Worm (Caenorhabditis elegans): ENCODE data around the gene ipla-3.

The ipla-3 gene

DNA sequence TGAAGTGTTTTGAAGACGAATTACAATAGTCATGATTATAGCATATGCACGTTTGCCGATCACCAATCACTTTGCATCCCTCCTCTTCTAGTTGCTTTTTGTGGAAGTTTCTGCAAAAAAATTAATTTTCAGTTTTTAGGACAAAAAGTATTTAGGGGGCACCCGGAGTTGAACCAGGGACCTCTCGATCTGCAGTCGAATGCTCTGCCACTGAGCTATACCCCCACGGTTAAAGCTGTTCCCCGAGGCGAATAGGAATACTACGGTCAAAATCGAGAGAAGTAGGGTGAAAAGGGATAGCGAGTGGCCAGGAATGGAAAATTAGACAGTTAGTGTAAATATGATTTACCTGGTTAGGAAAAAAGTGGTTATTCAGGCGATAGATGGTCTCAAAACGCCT lies 35.1 kb downstream of the ipla-3 start (continued):
- TF ChIP-seq pha-4 (GFP tag; IDR thresholded peaks at IDR 0.05) = peak; percentile 88
- TF ChIP-seq pha-4 (tag; optimal IDR thresholded peaks at IDR 0.05) = no peak
- peak; percentile 53 for TF ChIP-seq spr-1 (tag; optimal IDR thresholded peaks at IDR 0.05)
- peak; percentile 80 for TF ChIP-seq snpc-1.2 (GFP tag; IDR thresholded peaks at IDR 0.05)
- peak; percentile 85 for TF ChIP-seq arid-1 (GFP tag; conservative IDR thresholded peaks at IDR 0.05)
- peak; percentile 29 for TF ChIP-seq nhr-28 (tag; optimal IDR thresholded peaks at IDR 0.05)
- no peak for TF ChIP-seq daf-8 (GFP tag; IDR thresholded peaks at IDR 0.05)
- peak; percentile 22 for TF ChIP-seq Y5F2A.4 (GFP tag; optimal IDR thresholded peaks at IDR 0.05)
- TF ChIP-seq nhr-25 (tag; optimal IDR thresholded peaks at IDR 0.05; ENCODE audit: borderline replicate concordance, insufficient read depth) = peak; percentile 40
- TF ChIP-seq hlh-30 (tag; optimal IDR thresholded peaks at IDR 0.05; ENCODE audit: insufficient read depth) = peak; percentile 0

DNA sequence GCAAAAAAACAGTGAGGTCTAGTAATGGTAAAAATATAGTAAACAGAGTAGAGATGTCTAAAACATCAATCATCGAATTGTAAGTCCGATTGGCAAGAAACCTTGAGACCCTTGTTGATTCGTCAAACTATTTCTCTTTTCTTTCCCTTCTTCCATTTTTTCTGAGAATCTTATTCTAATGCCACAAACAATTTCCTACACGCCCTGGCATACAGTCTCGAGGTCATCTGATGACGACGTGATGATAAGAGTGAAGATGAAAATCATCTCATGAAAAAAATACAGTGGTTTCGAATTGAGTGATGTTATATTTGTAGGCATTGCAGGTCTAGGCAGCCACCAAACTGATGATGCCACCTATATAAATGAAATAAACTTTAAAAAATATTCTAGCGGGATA lies 36.2 kb downstream of the ipla-3 start:
- TF ChIP-seq daf-8 (GFP tag; IDR thresholded peaks at IDR 0.05) (no peak), nhr-28 (tag; optimal IDR thresholded peaks at IDR 0.05) (peak; percentile 28), ZK546.5 (tag; optimal IDR thresholded peaks at IDR 0.05) (no peak), zfp-3 (GFP tag; conservative IDR thresholded peaks at IDR 0.05) (no peak), nhr-25 (tag; optimal IDR thresholded peaks at IDR 0.05; ENCODE audit: borderline replicate concordance, insufficient read depth) (peak; percentile 42), tra-1 (GFP tag; IDR thresholded peaks at IDR 0.05) (peak; percentile 42; the same call in 1 of the 2 replicates), F10B5.3 (tag; optimal IDR thresholded peaks at IDR 0.05) (no peak), ces-1 (GFP tag; optimal IDR thresholded peaks at IDR 0.05) (no peak), lin-38 (GFP tag; IDR thresholded peaks at IDR 0.05) (no peak), mep-1 (tag; optimal IDR thresholded peaks at IDR 0.05) (peak; percentile 1), aly-2 (tag; optimal IDR thresholded peaks at IDR 0.05) (no peak), skn-1 (tag; optimal IDR thresholded peaks at IDR 0.05) (no peak), attf-4 (tag; optimal IDR thresholded peaks at IDR 0.05) (no peak), saeg-2 (GFP tag; IDR thresholded peaks at IDR 0.05) (no peak), hlh-30 (tag; optimal IDR thresholded peaks at IDR 0.05; ENCODE audit: insufficient read depth) (peak; percentile 45), Y105C5A.15 (GFP tag; IDR thresholded peaks at IDR 0.05) (no peak), nhr-11 (tag; optimal IDR thresholded peaks at IDR 0.05) (no peak)

DNA sequence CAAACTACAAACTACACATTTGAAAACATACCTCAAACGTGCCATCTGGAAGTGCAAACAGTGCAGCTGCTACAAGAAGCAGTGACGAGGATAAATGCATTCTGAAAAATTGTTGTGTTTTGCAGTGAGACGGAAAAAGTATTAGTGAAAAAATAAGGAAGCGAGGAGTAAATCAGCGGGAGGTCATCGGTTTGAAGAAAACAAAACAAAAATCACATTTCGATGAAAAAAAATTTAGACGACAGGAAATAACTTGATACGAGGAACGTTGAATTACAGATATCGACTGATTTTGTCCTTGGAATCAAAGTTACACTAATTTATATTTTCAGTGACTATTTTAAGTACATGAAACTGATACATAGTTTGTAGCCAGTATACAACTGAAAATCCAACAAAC lies 37.5 kb downstream of the ipla-3 start, which contains the start of gene F53F8.4:
TSS of gene F53F8.4 (minus strand) at position 101 of the 400 bp plus-strand sequence.
- TF ChIP-seq ceh-32 (tag; optimal IDR thresholded peaks at IDR 0.05; ENCODE audit: poor library complexity) = no peak
- TF ChIP-seq Y48G9A.11 (GFP tag; IDR thresholded peaks at IDR 0.05) = no peak
- no peak for TF ChIP-seq pqm-1 (tag; optimal IDR thresholded peaks at IDR 0.05)
- no peak for TF ChIP-seq ztf-11 (tag; optimal IDR thresholded peaks at IDR 0.05)
- TF ChIP-seq spr-3 (GFP tag; optimal IDR thresholded peaks at IDR 0.05) = no peak
- no peak for TF ChIP-seq Y105C5A.15 (GFP tag; IDR thresholded peaks at IDR 0.05)
- TF ChIP-seq ztf-7 (tag; optimal IDR thresholded peaks at IDR 0.05) = no peak
- no peak for TF ChIP-seq zip-11 (GFP tag; IDR thresholded peaks at IDR 0.05)
- no peak for TF ChIP-seq attf-4 (tag; optimal IDR thresholded peaks at IDR 0.05)
- TF ChIP-seq mep-1 (tag; optimal IDR thresholded peaks at IDR 0.05) = no peak
- TF ChIP-seq zag-1 (tag; optimal IDR thresholded peaks at IDR 0.05) = no peak
- no peak for TF ChIP-seq F44E2.7 (GFP tag; IDR thresholded peaks at IDR 0.05)
- TF ChIP-seq daf-19 (GFP tag; conservative IDR thresholded peaks at IDR 0.05) = no peak

- no peak for TF ChIP-seq cey-2 (tag; optimal IDR thresholded peaks at IDR 0.05; ENCODE audit: borderline replicate concordance, insufficient read depth)
- TF ChIP-seq ama-1 (optimal IDR thresholded peaks at IDR 0.05) = no peak
- TF ChIP-seq madf-9 (GFP tag; conservative IDR thresholded peaks at IDR 0.05) = no peak
- no peak for TF ChIP-seq nhr-42 (GFP tag; IDR thresholded peaks at IDR 0.05)
- TF ChIP-seq lin-39 (tag; optimal IDR thresholded peaks at IDR 0.05) = no peak
- no peak for TF ChIP-seq saeg-2 (GFP tag; IDR thresholded peaks at IDR 0.05)
- no peak for TF ChIP-seq ces-1 (GFP tag; optimal IDR thresholded peaks at IDR 0.05)
- no peak for TF ChIP-seq ceh-62 (tag; optimal IDR thresholded peaks at IDR 0.05)
- TF ChIP-seq zfp-3 (GFP tag; conservative IDR thresholded peaks at IDR 0.05) = no peak
- no peak for TF ChIP-seq fos-1 (tag; optimal IDR thresholded peaks at IDR 0.05)
- TF ChIP-seq R02D3.7 (tag; optimal IDR thresholded peaks at IDR 0.05) = no peak
Measured at ce11 chrV:20689481-20690039, 39.5 kb downstream of the ipla-3 start, which contains the start of gene F53F8.3. Gene F53F8.3 (minus strand): TSS chrV:20689531.
